Worm (Caenorhabditis elegans) whole organism, late embryonic: ENCODE measurements around the gene F59B10.4.

Source experiments
- ama-1 ChIP-seq: fragments of 150-350 bp; optimal IDR thresholded peaks from 2 replicates; lab custom pipeline; 2014
- ceh-2 ChIP-seq: sonication (generic microtip); optimal IDR thresholded peaks from 2 replicates; lab custom pipeline; 2016; ENCODE audit warnings: missing genotype, missing genetic modification characterization, missing compliant biosample characterization
- ceh-30 ChIP-seq: fragments of 150-350 bp; optimal IDR thresholded peaks from 2 replicates; lab custom pipeline; 2014; ENCODE audit warnings: missing biosample characterization, missing genetic modification characterization
- ceh-48 ChIP-seq: sonication (generic microtip); optimal IDR thresholded peaks from 2 replicates; lab custom pipeline; 2016; ENCODE audit warnings: missing genetic modification characterization, inconsistent platforms, missing compliant biosample characterization
- ets-4 ChIP-seq: sonication (generic microtip); optimal IDR thresholded peaks from 2 replicates; lab custom pipeline; 2016; ENCODE audit warnings: missing genetic modification characterization, missing compliant biosample characterization
- hlh-6 ChIP-seq: sonication (generic microtip); optimal IDR thresholded peaks from 2 replicates; lab custom pipeline; 2016; ENCODE audit warnings: missing genotype, missing genetic modification characterization, missing compliant biosample characterization
- nhr-232 ChIP-seq: sonication (generic microtip); optimal IDR thresholded peaks from 2 replicates; lab custom pipeline; 2016; ENCODE audit warnings: missing genetic modification characterization, missing compliant biosample characterization
- pag-3 ChIP-seq: sonication (generic microtip); optimal IDR thresholded peaks from 2 replicates; lab custom pipeline; 2016; ENCODE audit warnings: missing compliant biosample characterization, missing genetic modification characterization, borderline replicate concordance
- pax-1 ChIP-seq: fragments of 150-350 bp; optimal IDR thresholded peaks from 2 replicates; lab custom pipeline; 2014; ENCODE audit warnings: missing biosample characterization, missing genetic modification characterization
- pha-4 ChIP-seq: fragments of 150-350 bp; optimal IDR thresholded peaks from 2 replicates; lab custom pipeline; 2018; ENCODE audit warnings: missing biosample characterization, missing genetic modification reagents, missing genetic modification characterization
- unc-42 ChIP-seq: sonication (generic microtip); optimal IDR thresholded peaks from 2 replicates; lab custom pipeline; 2016; ENCODE audit warnings: missing genotype, missing genetic modification characterization, missing compliant biosample characterization
- unc-86 ChIP-seq: sonication (generic microtip); optimal IDR thresholded peaks from 2 replicates; lab custom pipeline; 2016; ENCODE audit warnings: missing genetic modification characterization, missing compliant biosample characterization

- TF ChIP-seq ceh-2 (tag; lab: Kevin White, UChicago) (no peak), pag-3 (tag; lab: Kevin White, UChicago) (no peak), ets-4 (tag; lab: Kevin White, UChicago) (no peak), ceh-30 (tag; lab: Kevin White, UChicago) (no peak), unc-86 (tag; lab: Kevin White, UChicago) (no peak), nhr-232 (tag; lab: Kevin White, UChicago) (no peak), ama-1 (lab: Kevin White, UChicago) (no peak), pha-4 (tag; lab: Kevin White, UChicago) (no peak), ceh-48 (tag; lab: Kevin White, UChicago) (no peak), hlh-6 (tag; lab: Kevin White, UChicago) (no peak), pax-1 (no peak), unc-42 (tag; lab: Kevin White, UChicago) (no peak)
Measured at ce11 chrII:10507906-10508305, 11.0 kb downstream of the F59B10.4 start.
